Worm (Caenorhabditis elegans) whole organism, midembryonic: ENCODE data around the gene aass-1.

Experiments
- T22C8.4 ChIP-seq: fragments of 200-800 bp; sonication (Bioruptor generic); IDR thresholded peaks from 2 replicates; pipeline ENCODE4 v1.3.6; 2022; ENCODE audit warnings: missing genetic modification characterization, missing compliant biosample characterization
- cog-1 ChIP-seq: sonication (generic microtip); optimal IDR thresholded peaks from 2 replicates; lab custom pipeline; 2016; ENCODE audit warnings: missing genetic modification characterization, missing compliant biosample characterization
- flt-1 ChIP-seq: fragments of 200-800 bp; sonication (Bioruptor generic); IDR thresholded peaks from 2 replicates; pipeline ENCODE4 v1.3.6; 2022; ENCODE audit warnings: missing genetic modification characterization, missing compliant biosample characterization
- klf-2 ChIP-seq: fragments of 200-800 bp; sonication (Bioruptor generic); conservative IDR thresholded peaks from 2 replicates; pipeline ENCODE4 v1.3.6; 2022; ENCODE audit warnings: missing genetic modification reagents, missing genetic modification characterization, missing compliant biosample characterization
- med-1 ChIP-seq: sonication (generic microtip); optimal IDR thresholded peaks from 2 replicates; lab custom pipeline; 2017; ENCODE audit warnings: missing genetic modification characterization, mild to moderate bottlenecking, missing compliant biosample characterization, antibody characterized with exemption, missing genetic modification reagents; ENCODE audit not compliant: insufficient read depth
- ref-1 ChIP-seq: fragments of 200-800 bp; sonication (Bioruptor generic); conservative IDR thresholded peaks from 2 replicates; pipeline ENCODE4 v1.3.6; 2022; ENCODE audit warnings: missing genetic modification reagents, missing genetic modification characterization, missing compliant biosample characterization
- tab-1 ChIP-seq: fragments of 200-800 bp; sonication (Bioruptor generic); IDR thresholded peaks from 2 replicates; pipeline ENCODE4 v1.3.6; 2022; ENCODE audit warnings: missing genetic modification characterization, missing compliant biosample characterization
- ztf-23 ChIP-seq: fragments of 200-800 bp; sonication (Bioruptor generic); IDR thresholded peaks from 2 replicates; pipeline ENCODE4 v1.3.6; 2022; ENCODE audit warnings: missing genetic modification reagents, missing genetic modification characterization, missing compliant biosample characterization
- ztf-29 ChIP-seq: fragments of 200-800 bp; sonication (Bioruptor generic); IDR thresholded peaks from 2 replicates; pipeline ENCODE4 v1.3.6; 2022; ENCODE audit warnings: missing genetic modification reagents, missing genetic modification characterization, missing compliant biosample characterization

Gene aass-1

ce11 chrIV:244843-245242 is at the start of gene aass-1:
Gene aass-1, plus strand, starts transcription at chrIV:245143.
- TF ChIP-seq klf-2 (GFP tag; lab: Robert Waterston, UW) = no peak
- no peak for TF ChIP-seq flt-1 (GFP tag; lab: Robert Waterston, UW)
- no peak for TF ChIP-seq tab-1 (GFP tag; lab: Robert Waterston, UW)
- no peak for TF ChIP-seq ztf-29
- TF ChIP-seq med-1 (GFP tag; lab: Kevin White, UChicago) = no peak
- TF ChIP-seq T22C8.4 (GFP tag; lab: Robert Waterston, UW) = no peak

- TF ChIP-seq klf-2 (GFP tag; lab: Robert Waterston, UW) = no peak
- no peak for TF ChIP-seq ztf-29
- TF ChIP-seq cog-1 (tag; lab: Kevin White, UChicago) = no peak
- TF ChIP-seq med-1 (GFP tag; lab: Kevin White, UChicago) = no peak
- no peak for TF ChIP-seq ref-1 (GFP tag; lab: Robert Waterston, UW)
- TF ChIP-seq flt-1 (GFP tag; lab: Robert Waterston, UW) = no peak
- no peak for TF ChIP-seq ztf-23 (GFP tag; lab: Robert Waterston, UW)
Measured at ce11 chrIV:202921-203652, 41.9 kb upstream of the aass-1 start, which contains the start of gene gfrp-1. Gene gfrp-1, plus strand, starts transcription at chrIV:203602.

- TF ChIP-seq cog-1 (tag; lab: Kevin White, UChicago) (no peak), ztf-23 (GFP tag; lab: Robert Waterston, UW) (no peak), ztf-29 (no peak), ref-1 (GFP tag; lab: Robert Waterston, UW) (no peak), tab-1 (GFP tag; lab: Robert Waterston, UW) (no peak), med-1 (GFP tag; lab: Kevin White, UChicago) (no peak), T22C8.4 (GFP tag; lab: Robert Waterston, UW) (no peak), klf-2 (GFP tag; lab: Robert Waterston, UW) (no peak), flt-1 (GFP tag; lab: Robert Waterston, UW) (no peak)
Measured at ce11 chrIV:204998-205397, 39.9 kb upstream of the aass-1 start, which contains the start of gene coa-1. Gene coa-1, plus strand, starts transcription at chrIV:205298.

ce11 chrIV:207885-208284 is 37.1 kb upstream of the aass-1 start, which contains the start of gene Y38C1AA.1:
Gene Y38C1AA.1, plus strand, starts transcription at chrIV:208185.
- TF ChIP-seq ztf-23 (GFP tag; lab: Robert Waterston, UW) = no peak
- no peak for TF ChIP-seq tab-1 (GFP tag; lab: Robert Waterston, UW)
- no peak for TF ChIP-seq ref-1 (GFP tag; lab: Robert Waterston, UW)

- TF ChIP-seq flt-1 (GFP tag; lab: Robert Waterston, UW) (no peak), cog-1 (tag; lab: Kevin White, UChicago) (peak; percentile 27)
Measured at ce11 chrIV:210591-210990, 34.4 kb upstream of the aass-1 start.

ce11 chrIV:218252-218651 is 26.7 kb upstream of the aass-1 start, which contains the start of gene prdx-6:
Gene prdx-6, plus strand, starts transcription at chrIV:218552.
- TF ChIP-seq cog-1 (tag; lab: Kevin White, UChicago) (no peak), ref-1 (GFP tag; lab: Robert Waterston, UW) (no peak), T22C8.4 (GFP tag; lab: Robert Waterston, UW) (no peak), klf-2 (GFP tag; lab: Robert Waterston, UW) (no peak), flt-1 (GFP tag; lab: Robert Waterston, UW) (no peak), med-1 (GFP tag; lab: Kevin White, UChicago) (no peak), tab-1 (GFP tag; lab: Robert Waterston, UW) (no peak), ztf-23 (GFP tag; lab: Robert Waterston, UW) (no peak), ztf-29 (no peak)

ce11 chrIV:231673-232072 is 13.3 kb upstream of the aass-1 start, which contains the start of gene gtf-2H1:
Gene gtf-2H1, minus strand, starts transcription at chrIV:231773.
- TF ChIP-seq flt-1 (GFP tag; lab: Robert Waterston, UW) = no peak
- no peak for TF ChIP-seq tab-1 (GFP tag; lab: Robert Waterston, UW)
- no peak for TF ChIP-seq ztf-23 (GFP tag; lab: Robert Waterston, UW)
- no peak for TF ChIP-seq med-1 (GFP tag; lab: Kevin White, UChicago)
- TF ChIP-seq ztf-29 = no peak
- TF ChIP-seq T22C8.4 (GFP tag; lab: Robert Waterston, UW) = no peak
- TF ChIP-seq cog-1 (tag; lab: Kevin White, UChicago) = no peak
- no peak for TF ChIP-seq ref-1 (GFP tag; lab: Robert Waterston, UW)
- TF ChIP-seq klf-2 (GFP tag; lab: Robert Waterston, UW) = no peak

ce11 chrIV:236138-236537 is 8.8 kb upstream of the aass-1 start:
- TF ChIP-seq flt-1 (GFP tag; lab: Robert Waterston, UW) (no peak), ztf-29 (no peak), med-1 (GFP tag; lab: Kevin White, UChicago) (no peak), tab-1 (GFP tag; lab: Robert Waterston, UW) (no peak)

ce11 chrIV:237350-237749 is 7.6 kb upstream of the aass-1 start, which contains the start of gene ints-13:
Gene ints-13, minus strand, starts transcription at chrIV:237450.
- TF ChIP-seq tab-1 (GFP tag; lab: Robert Waterston, UW) (no peak), ztf-29 (no peak), klf-2 (GFP tag; lab: Robert Waterston, UW) (no peak)

- TF ChIP-seq T22C8.4 (GFP tag; lab: Robert Waterston, UW) = no peak
- TF ChIP-seq ztf-29 = no peak
- no peak for TF ChIP-seq ref-1 (GFP tag; lab: Robert Waterston, UW)
- no peak for TF ChIP-seq flt-1 (GFP tag; lab: Robert Waterston, UW)
- no peak for TF ChIP-seq klf-2 (GFP tag; lab: Robert Waterston, UW)
- TF ChIP-seq med-1 (GFP tag; lab: Kevin White, UChicago) = no peak
- TF ChIP-seq tab-1 (GFP tag; lab: Robert Waterston, UW) = no peak
- TF ChIP-seq cog-1 (tag; lab: Kevin White, UChicago) = no peak
- no peak for TF ChIP-seq ztf-23 (GFP tag; lab: Robert Waterston, UW)
Measured at ce11 chrIV:240257-240754, 4.6 kb upstream of the aass-1 start, which contains the start of the genes fnta-1 and cogc-8. Gene fnta-1, minus strand, starts transcription at chrIV:240307. Gene cogc-8, plus strand, starts transcription at chrIV:240451.
